Worm (Caenorhabditis elegans) whole organism, L3 larva: ENCODE data around the gene D1025.1.

Experiments used
- ceh-9 ChIP-seq: sonication (generic microtip); optimal IDR thresholded peaks from 2 replicates; lab custom pipeline; 2018; ENCODE audit warnings: missing biosample characterization, missing genetic modification characterization
- elt-1 ChIP-seq: fragments of 150-350 bp; optimal IDR thresholded peaks from 2 replicates; lab custom pipeline; 2014; ENCODE audit warnings: missing biosample characterization, missing genetic modification characterization
- nfya-1 ChIP-seq: sonication (generic microtip); optimal IDR thresholded peaks from 2 replicates; lab custom pipeline; 2017; ENCODE audit warnings: missing genetic modification characterization, mild to moderate bottlenecking, missing compliant biosample characterization, antibody characterized with exemption, moderate library complexity; ENCODE audit not compliant: insufficient read depth
- nhr-237 ChIP-seq: fragments of 150-350 bp; optimal IDR thresholded peaks from 2 replicates; lab custom pipeline; 2014; ENCODE audit warnings: missing biosample characterization, missing genetic modification characterization
- tbx-2 ChIP-seq: sonication (generic microtip); optimal IDR thresholded peaks from 2 replicates; lab custom pipeline; 2016; ENCODE audit warnings: mild to moderate bottlenecking, missing genetic modification characterization, missing compliant biosample characterization
- ztf-4 ChIP-seq: fragments of 150-350 bp; optimal IDR thresholded peaks from 2 replicates; lab custom pipeline; 2014; ENCODE audit warnings: missing biosample characterization, missing genetic modification characterization

ce11 chrX:14534596-14534995 is 14.0 kb downstream of the D1025.1 start:
- no peak for TF ChIP-seq elt-1 (tag; lab: Kevin White, UChicago)
- no peak for TF ChIP-seq ztf-4
- no peak for TF ChIP-seq tbx-2 (tag; lab: Kevin White, UChicago)
- no peak for TF ChIP-seq nhr-237
- TF ChIP-seq ceh-9 (tag; lab: Kevin White, UChicago) = no peak
- TF ChIP-seq nfya-1 (tag; lab: Kevin White, UChicago) = no peak
